Worm (Caenorhabditis elegans) whole organism, late embryonic: ENCODE results near the gene F46F2.3.

Experiments
- ceh-6 ChIP-seq: fragments of 200-800 bp; sonication (Bioruptor generic); optimal IDR thresholded peaks from 2 replicates; lab custom pipeline; 2018; ENCODE audit warnings: mild to moderate bottlenecking, missing genetic modification characterization, missing compliant biosample characterization
- dve-1 ChIP-seq: sonication (generic microtip); optimal IDR thresholded peaks from 2 replicates; lab custom pipeline; 2017; ENCODE audit warnings: antibody characterized with exemption, mild to moderate bottlenecking, missing genetic modification characterization, missing compliant biosample characterization
- fax-1 ChIP-seq: sonication (generic microtip); optimal IDR thresholded peaks from 2 replicates; lab custom pipeline; 2016; ENCODE audit warnings: missing genotype, missing genetic modification characterization, missing compliant biosample characterization
- pqm-1 ChIP-seq: sonication (generic microtip); optimal IDR thresholded peaks from 2 replicates; lab custom pipeline; 2016; ENCODE audit warnings: missing genetic modification characterization, missing compliant biosample characterization
- ttx-3 ChIP-seq: sonication (generic microtip); optimal IDR thresholded peaks from 2 replicates; lab custom pipeline; 2016; ENCODE audit warnings: missing genetic modification reagents, missing genetic modification characterization, missing compliant biosample characterization
- ztf-16 ChIP-seq: sonication (generic microtip); optimal IDR thresholded peaks from 2 replicates; lab custom pipeline; 2017; ENCODE audit warnings: missing genetic modification characterization, missing compliant biosample characterization

F46F2.3 gene

ce11 chrX:15213182-15213829 is 46.8 kb downstream of the F46F2.3 start, which contains the start of the genes H03A11.13 and famk-1:
H03A11.13 (minus strand) TSS chrX:15213232.
famk-1 (minus strand) TSS chrX:15213259.
- TF ChIP-seq ztf-16, result no peak
- no peak for TF ChIP-seq pqm-1 (tag; lab: Kevin White, UChicago)
- no peak for TF ChIP-seq dve-1 (tag; lab: Kevin White, UChicago)
- no peak for TF ChIP-seq ttx-3 (tag; lab: Kevin White, UChicago)
- TF ChIP-seq fax-1 (tag; lab: Kevin White, UChicago), result no peak
- TF ChIP-seq ceh-6 (GFP tag; lab: Kevin White, UChicago), result no peak
